Fruit fly (Drosophila melanogaster) ovary, adult (tissue): ENCODE measurements around the gene CG6293.

Experiments used
- CG17801 ChIP-seq: fragments of 200-800 bp; optimal IDR thresholded peaks from 2 replicates; lab custom pipeline; 2019; ENCODE audit warnings: missing biosample characterization, mild to moderate bottlenecking, missing genetic modification characterization, moderate library complexity; ENCODE audit not compliant: partially characterized antibody

Gene CG6293

dm6 chr3R:10311745-10312088 is 304 bp upstream of the CG6293 start:
- TF ChIP-seq CG17801 (GFP tag; lab: Kevin White, UChicago): peak; percentile 30

- no peak for TF ChIP-seq CG17801 (GFP tag; lab: Kevin White, UChicago)
These were observed 27.2 kb downstream of the CG6293 start for dm6 chr3R:10284169-10284568.

dm6 chr3R:10283114-10283513 is 28.3 kb downstream of the CG6293 start:
- no peak for TF ChIP-seq CG17801 (GFP tag; lab: Kevin White, UChicago)

DNA sequence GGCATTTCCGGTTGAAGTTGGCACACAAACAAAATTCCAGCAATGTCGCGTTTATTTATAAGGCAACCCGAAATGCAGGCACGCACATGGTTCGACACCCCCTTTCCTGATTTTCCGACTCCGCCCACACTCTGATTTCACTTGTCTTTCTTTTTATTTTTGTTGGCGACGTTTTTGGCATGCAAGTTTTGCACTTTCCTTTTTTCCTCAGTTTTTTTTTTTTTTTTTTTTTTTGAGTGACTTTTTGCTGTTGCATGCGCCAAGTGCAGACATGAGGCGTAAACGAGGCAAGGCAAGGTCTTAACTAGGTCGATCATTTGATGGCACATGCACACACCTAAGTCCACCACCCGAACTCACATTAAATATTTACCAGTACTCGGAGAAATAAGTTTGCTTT is 29.3 kb downstream of the CG6293 start:
- no peak for TF ChIP-seq CG17801 (GFP tag; lab: Kevin White, UChicago)

- TF ChIP-seq CG17801 (GFP tag; lab: Kevin White, UChicago): no peak
These were observed 35.4 kb downstream of the CG6293 start for dm6 chr3R:10276002-10276401.

- no peak for TF ChIP-seq CG17801 (GFP tag; lab: Kevin White, UChicago)
These were observed 36.6 kb downstream of the CG6293 start for dm6 chr3R:10274829-10275228.

dm6 chr3R:10274306-10274705 is 37.1 kb downstream of the CG6293 start:
- TF ChIP-seq CG17801 (GFP tag; lab: Kevin White, UChicago): no peak

DNA sequence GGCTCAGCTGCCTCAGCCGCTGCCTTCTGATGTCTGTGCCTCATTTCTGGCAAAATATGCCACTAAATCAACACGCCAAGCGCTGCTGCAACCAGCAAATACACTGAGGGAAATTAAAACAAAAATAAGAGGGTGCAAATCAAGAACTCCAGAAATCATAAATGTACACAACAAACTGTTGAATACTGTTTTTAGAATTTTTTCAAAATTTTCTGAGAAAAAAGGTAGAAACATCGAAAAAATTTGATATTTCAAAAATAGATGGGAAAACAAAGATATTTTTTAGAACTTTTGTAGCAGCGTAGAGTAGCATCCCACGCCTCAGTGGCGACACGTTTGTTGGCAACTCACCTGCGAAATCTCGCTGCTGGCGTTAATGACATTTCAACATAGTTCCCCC is 38.7 kb downstream of the CG6293 start:
- TF ChIP-seq CG17801 (GFP tag; lab: Kevin White, UChicago): no peak

dm6 chr3R:10269921-10270431 is 41.4 kb downstream of the CG6293 start:
- no peak for TF ChIP-seq CG17801 (GFP tag; lab: Kevin White, UChicago)

DNA sequence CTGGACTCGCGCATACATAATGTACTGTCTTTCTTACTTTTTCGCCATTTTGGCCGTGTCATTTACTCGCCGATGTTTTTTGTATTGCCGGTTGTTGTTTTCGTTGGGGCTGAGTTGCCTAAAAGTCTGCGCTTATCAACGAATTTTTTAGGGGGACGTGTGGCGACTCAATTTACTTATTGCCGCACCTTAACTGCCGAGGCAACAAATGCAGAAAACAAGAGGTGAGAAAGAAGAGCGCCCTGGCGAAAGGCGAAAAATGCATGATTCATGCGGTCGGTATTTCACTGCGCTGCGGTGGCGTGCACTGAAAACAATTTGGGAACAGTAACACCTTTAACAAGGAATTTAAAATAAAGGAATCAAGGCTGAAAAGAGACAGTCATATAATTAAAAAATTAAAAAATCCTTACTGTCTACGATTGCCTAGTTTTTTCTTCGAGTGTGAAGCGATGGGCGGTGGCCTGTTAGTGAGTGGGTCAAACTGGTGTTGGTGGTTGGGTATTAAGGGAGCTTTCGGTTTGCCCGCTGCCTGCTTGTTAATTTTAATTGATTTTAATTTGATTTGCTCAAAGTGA is 42.5 kb downstream of the CG6293 start:
- TF ChIP-seq CG17801 (GFP tag; lab: Kevin White, UChicago): peak; percentile 45

dm6 chr3R:10268101-10268864 is 43.1 kb downstream of the CG6293 start:
- TF ChIP-seq CG17801 (GFP tag; lab: Kevin White, UChicago): peak; percentile 90

DNA sequence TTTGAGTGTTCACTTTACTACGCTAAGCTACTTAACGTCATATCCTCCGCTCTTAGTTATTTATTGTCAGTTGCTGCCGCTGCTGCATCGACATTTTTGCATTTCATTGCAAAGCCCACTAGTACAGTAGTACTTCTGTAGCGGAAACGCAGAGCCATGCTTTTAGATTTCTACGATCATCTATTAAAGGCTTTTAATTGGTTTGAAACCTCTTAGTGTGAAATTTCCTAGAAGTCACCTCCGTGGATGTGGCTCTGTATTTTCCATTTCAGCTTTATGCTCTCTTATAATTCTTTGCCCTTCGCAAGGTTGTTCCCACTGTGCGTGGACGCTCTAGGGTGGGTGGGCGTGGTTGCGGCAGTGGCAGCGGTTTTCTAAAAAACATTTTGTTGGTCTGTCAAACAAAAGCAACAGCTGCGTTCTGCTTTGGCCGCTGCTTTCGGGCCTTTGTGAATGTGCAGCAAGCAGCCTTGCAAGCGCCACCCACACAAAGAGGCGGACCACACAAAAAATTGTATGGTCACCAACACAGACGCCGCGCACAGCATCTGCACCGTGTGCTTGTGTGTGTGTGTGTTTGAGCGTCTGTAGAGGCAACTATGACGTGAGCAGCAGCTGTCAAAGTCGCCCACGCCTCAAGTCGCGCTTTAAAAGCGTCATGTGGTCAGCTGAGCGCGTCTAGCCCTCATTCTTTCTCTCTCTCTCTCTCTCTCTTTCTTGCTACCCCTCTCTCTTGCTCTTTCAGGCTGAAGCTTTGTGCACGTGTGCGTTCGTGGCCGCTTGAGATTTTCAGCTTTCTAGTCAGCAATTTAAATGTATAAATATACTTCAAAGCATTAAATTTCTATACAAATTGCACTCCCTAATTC is 44.6 kb downstream of the CG6293 start:
- no peak for TF ChIP-seq CG17801 (GFP tag; lab: Kevin White, UChicago)

- peak; percentile 64 for TF ChIP-seq CG17801 (GFP tag; lab: Kevin White, UChicago)
These were observed 45.8 kb downstream of the CG6293 start for dm6 chr3R:10265552-10266137.

- TF ChIP-seq CG17801 (GFP tag; lab: Kevin White, UChicago): no peak
These were observed 46.6 kb downstream of the CG6293 start for dm6 chr3R:10264601-10265421.
